Fruit fly (Drosophila melanogaster): ENCODE measurements around the gene CG17752.

dm6 chr3R:19609925-19610324 is at the start of gene CG17752:
- TF ChIP-seq h (optimal IDR thresholded peaks at IDR 0.05) (no peak), ttk (optimal IDR thresholded peaks at IDR 0.05) (no peak), insv (optimal IDR thresholded peaks at IDR 0.05) (no peak), Myc (optimal IDR thresholded peaks at IDR 0.05) (no peak), psq (optimal IDR thresholded peaks at IDR 0.05) (no peak)
